Fruit fly (Drosophila melanogaster) whole organism, prepupa: ENCODE measurements around the gene Pex5.

Source experiments
- CG10631 ChIP-seq: fragments of 200-800 bp; sonication (Bioruptor generic); optimal IDR thresholded peaks from 2 replicates; lab custom pipeline; 2016; ENCODE audit warnings: missing biosample characterization, missing genetic modification characterization
- CG11294 ChIP-seq: fragments of 200-800 bp; sonication (Bioruptor generic); IDR thresholded peaks from 2 replicates; pipeline ENCODE4 v1.3.6; 2022; ENCODE audit warnings: missing biosample characterization, missing genetic modification characterization
- CG3919 ChIP-seq: fragments of 200-800 bp; sonication (Bioruptor generic); optimal IDR thresholded peaks from 3 replicates; lab custom pipeline; 2016; ENCODE audit warnings: missing biosample characterization, missing genetic modification characterization
- CG6792 ChIP-seq: fragments of 200-800 bp; sonication (Bioruptor generic); optimal IDR thresholded peaks from 3 replicates; lab custom pipeline; 2016; ENCODE audit warnings: missing biosample characterization, missing genetic modification characterization
- CG6854 ChIP-seq: fragments of 200-800 bp; sonication (Bioruptor generic); optimal IDR thresholded peaks from 2 replicates; lab custom pipeline; 2017; ENCODE audit warnings: missing biosample characterization, mild to moderate bottlenecking, missing genetic modification characterization
- Eip75B ChIP-seq: fragments of 200-800 bp; sonication (Bioruptor generic); optimal IDR thresholded peaks from 3 replicates; lab custom pipeline; 2016; ENCODE audit warnings: missing biosample characterization, missing genetic modification characterization
- Gug ChIP-seq: fragments of 200-800 bp; sonication (Bioruptor generic); IDR thresholded peaks from 2 replicates; pipeline ENCODE4 v1.3.6; 2022; ENCODE audit warnings: missing biosample characterization, missing genetic modification characterization
- Hr38 ChIP-seq: sonication (Bioruptor generic); optimal IDR thresholded peaks from 2 replicates; lab custom pipeline; 2016; ENCODE audit warnings: missing biosample characterization, missing genetic modification characterization
- Lpt ChIP-seq: fragments of 200-800 bp; sonication (Bioruptor generic); optimal IDR thresholded peaks from 3 replicates; lab custom pipeline; 2016; ENCODE audit warnings: missing biosample characterization, missing genetic modification characterization
- Smox ChIP-seq: fragments of 200-800 bp; sonication (Bioruptor generic); optimal IDR thresholded peaks from 3 replicates; lab custom pipeline; 2016; ENCODE audit warnings: missing biosample characterization, missing genetic modification characterization
- Sox102F ChIP-seq: fragments of 200-800 bp; sonication (Bioruptor generic); optimal IDR thresholded peaks from 2 replicates; lab custom pipeline; 2016; ENCODE audit warnings: missing biosample characterization, mild to moderate bottlenecking, missing genetic modification characterization
- Sox14 ChIP-seq: fragments of 200-800 bp; sonication (Bioruptor generic); optimal IDR thresholded peaks from 3 replicates; lab custom pipeline; 2016; ENCODE audit warnings: missing biosample characterization, missing genetic modification characterization
- achi ChIP-seq: fragments of 200-800 bp; sonication (Bioruptor generic); optimal IDR thresholded peaks from 3 replicates; lab custom pipeline; 2016; ENCODE audit warnings: missing biosample characterization, missing genetic modification characterization
- vri ChIP-seq: fragments of 200-800 bp; sonication (Bioruptor generic); optimal IDR thresholded peaks from 3 replicates; lab custom pipeline; 2016; ENCODE audit warnings: missing biosample characterization, mild to moderate bottlenecking, missing genetic modification characterization

- TF ChIP-seq Sox14 (no peak), vri (GFP tag; lab: Kevin White, UChicago) (no peak), Eip75B (GFP tag; lab: Kevin White, UChicago) (no peak), CG11294 (GFP tag; lab: Robert Waterston, UW) (no peak), Smox (GFP tag; lab: Kevin White, UChicago) (no peak), Sox102F (GFP tag; lab: Kevin White, UChicago) (no peak), CG6792 (no peak), Lpt (GFP tag; lab: Kevin White, UChicago) (no peak), CG10631 (no peak), Hr38 (GFP tag; lab: Kevin White, UChicago) (no peak), CG6854 (GFP tag; lab: Kevin White, UChicago) (no peak), Gug (no peak), achi (GFP tag; lab: Kevin White, UChicago) (no peak), CG3919 (GFP tag; lab: Kevin White, UChicago) (no peak)
Measured at dm6 chrX:1831219-1831555, 37.7 kb downstream of the Pex5 start.
